Fruit fly (Drosophila melanogaster): Measurements from ENCODE around the gene CG42445.
A peak's percentile ranks its signal among the peaks of the same experiment; 100 is the strongest.

DNA sequence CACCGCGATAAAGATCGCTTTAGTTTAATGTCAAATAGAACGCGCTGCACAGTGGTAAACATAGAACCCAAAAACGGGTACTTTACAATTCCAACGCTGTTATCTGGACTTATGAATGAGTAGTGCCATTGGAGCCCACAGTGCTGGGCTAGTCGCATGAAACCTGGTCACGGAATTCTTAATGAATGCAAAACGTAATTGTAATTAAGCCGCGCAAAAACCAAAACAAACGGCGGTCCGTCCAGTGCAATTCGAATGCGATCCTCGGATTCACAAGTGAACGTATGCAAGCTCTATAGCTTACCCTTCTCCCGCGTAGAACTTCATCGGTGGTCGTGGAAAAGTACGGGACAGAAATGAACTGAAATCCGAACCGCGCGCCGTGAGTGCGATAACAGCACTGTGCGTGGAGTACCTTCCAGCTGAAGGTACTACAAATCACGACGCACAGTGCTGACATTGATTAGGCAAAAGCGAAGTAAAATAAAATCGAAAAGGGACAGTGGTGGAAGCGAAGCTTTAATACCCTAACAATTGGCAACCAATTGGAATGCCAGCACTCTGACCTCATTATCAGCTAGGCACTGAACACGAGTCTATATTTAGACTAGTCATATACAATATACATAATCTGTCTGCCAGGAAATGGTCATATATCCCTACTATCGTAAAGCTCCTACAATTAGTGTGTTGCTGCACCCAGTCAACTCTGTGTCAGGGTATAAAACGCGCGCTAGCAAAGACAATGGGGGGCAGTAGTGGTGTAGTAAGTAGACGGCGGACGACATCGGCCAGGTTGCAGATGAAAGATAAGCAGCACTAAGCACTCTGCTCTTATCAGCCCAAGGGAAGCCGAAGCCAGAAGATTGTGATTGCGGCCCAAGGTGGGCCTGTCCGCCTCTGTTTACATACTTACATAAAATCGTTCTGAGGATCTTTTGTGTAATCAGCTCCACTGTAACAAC lies 26.8 kb upstream of the CG42445 start:
- TF ChIP-seq dsx (GFP tag; optimal IDR thresholded peaks at IDR 0.05; ENCODE audit: poor library complexity, severe bottlenecking) (peak; percentile 36), Blimp-1 (GFP tag; optimal IDR thresholded peaks at IDR 0.05) (no peak), cyc (GFP tag; optimal IDR thresholded peaks at IDR 0.05) (peak; percentile 31), net (GFP tag; optimal IDR thresholded peaks at IDR 0.05) (peak; percentile 55), acj6 (GFP tag; optimal IDR thresholded peaks at IDR 0.05) (peak; percentile 74), CG10631 (GFP tag; optimal IDR thresholded peaks at IDR 0.05) (peak; percentile 50), CG8119 (GFP tag; IDR thresholded peaks at IDR 0.05) (peak; percentile 50)

Measured in whole organism, prepupa.